Fruit fly (Drosophila melanogaster) whole organism, prepupa: ENCODE results near the gene CG42857.

ENCODE experiments used
- CG4318 ChIP-seq: fragments of 200-800 bp; sonication (Bioruptor generic); optimal IDR thresholded peaks from 3 replicates; lab custom pipeline; 2017; ENCODE audit warnings: missing biosample characterization, mild to moderate bottlenecking, missing genetic modification characterization
- Hr39 ChIP-seq: fragments of 200-800 bp; sonication (Bioruptor generic); optimal IDR thresholded peaks from 2 replicates; lab custom pipeline; 2016; ENCODE audit warnings: missing biosample characterization, missing genetic modification characterization

DNA sequence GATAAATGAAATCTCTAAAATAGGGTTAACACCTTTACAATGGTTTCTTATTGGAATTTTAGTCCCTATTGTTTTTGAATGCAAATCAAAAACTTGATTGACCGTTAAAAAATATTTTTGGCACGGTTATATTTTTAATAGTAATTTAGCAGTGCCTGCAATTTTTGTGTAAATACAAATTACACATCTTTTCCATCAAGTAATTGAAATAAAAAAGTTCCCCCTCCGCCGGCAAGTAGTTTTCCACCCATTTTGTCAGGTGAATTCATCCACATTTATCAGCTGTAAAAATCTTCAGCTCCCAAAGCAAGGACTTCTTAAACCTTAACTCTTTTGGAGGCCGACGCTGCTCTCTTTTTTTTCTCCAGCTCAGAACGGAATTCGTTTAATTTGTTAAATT, 2.7 kb upstream of the CG42857 start, which contains the start of gene CG34302:
- TF ChIP-seq Hr39 (GFP tag; lab: Kevin White, UChicago), result no peak
- TF ChIP-seq CG4318 (GFP tag; lab: Kevin White, UChicago), result no peak
